Fruit fly (Drosophila melanogaster) whole organism, embryonic: ENCODE data around the gene CG1999.

Source experiments
- Aef1 ChIP-seq: fragments of 200-800 bp; sonication (Bioruptor generic); IDR thresholded peaks from 3 replicates; pipeline ENCODE4 v1.3.6; 2022; ENCODE audit warnings: missing biosample characterization, missing genetic modification characterization
- Atf-2 ChIP-seq: fragments of 200-800 bp; sonication (Bioruptor generic); optimal IDR thresholded peaks from 2 replicates; lab custom pipeline; 2016; ENCODE audit warnings: missing biosample characterization, missing genetic modification characterization
- Atf3 ChIP-seq: fragments of 200-800 bp; sonication (Bioruptor generic); optimal IDR thresholded peaks from 3 replicates; lab custom pipeline; 2016; ENCODE audit warnings: missing biosample characterization, missing genetic modification characterization
- BtbVII ChIP-seq: fragments of 200-800 bp; sonication (Bioruptor generic); optimal IDR thresholded peaks from 3 replicates; lab custom pipeline; 2017; ENCODE audit warnings: missing biosample characterization, mild to moderate bottlenecking, missing genetic modification characterization
- CG10147 ChIP-seq: fragments of 200-800 bp; sonication (Bioruptor generic); optimal IDR thresholded peaks from 2 replicates; lab custom pipeline; 2019; ENCODE audit warnings: missing biosample characterization, mild to moderate bottlenecking, missing genetic modification characterization, moderate library complexity
- CG10267 ChIP-seq: fragments of 200-800 bp; sonication (Bioruptor generic); optimal IDR thresholded peaks from 2 replicates; lab custom pipeline; 2018; ENCODE audit warnings: missing biosample characterization, mild to moderate bottlenecking, missing genetic modification characterization, moderate library complexity
- CG10321 ChIP-seq: fragments of 200-800 bp; sonication (Bioruptor generic); IDR thresholded peaks from 2 replicates; pipeline ENCODE4 v1.3.6; 2022; ENCODE audit warnings: missing biosample characterization, missing genetic modification characterization
- CG10979 ChIP-seq: fragments of 200-800 bp; sonication (Bioruptor generic); optimal IDR thresholded peaks from 2 replicates; lab custom pipeline; 2018; ENCODE audit warnings: missing biosample characterization, mild to moderate bottlenecking, missing genetic modification characterization, moderate library complexity
- CG11504 ChIP-seq: fragments of 200-800 bp; sonication (Bioruptor generic); optimal IDR thresholded peaks from 3 replicates; lab custom pipeline; 2019; ENCODE audit warnings: missing biosample characterization, mild to moderate bottlenecking, missing genetic modification characterization, moderate library complexity
- CG12155 ChIP-seq: fragments of 200-800 bp; sonication (Bioruptor generic); optimal IDR thresholded peaks from 3 replicates; lab custom pipeline; 2016; ENCODE audit warnings: missing biosample characterization, missing genetic modification characterization
- CG1233 ChIP-seq: fragments of 200-800 bp; sonication (Bioruptor generic); optimal IDR thresholded peaks from 4 replicates; lab custom pipeline; 2018; ENCODE audit warnings: missing biosample characterization, mild to moderate bottlenecking, missing genetic modification characterization
- CG12769 ChIP-seq: fragments of 200-800 bp; sonication (Bioruptor generic); optimal IDR thresholded peaks from 2 replicates; lab custom pipeline; 2019; ENCODE audit warnings: missing biosample characterization, mild to moderate bottlenecking, missing genetic modification characterization, moderate library complexity
- CG13287 ChIP-seq: fragments of 200-800 bp; sonication (Bioruptor generic); IDR thresholded peaks from 2 replicates; pipeline ENCODE4 v1.3.6; 2022; ENCODE audit warnings: missing biosample characterization, missing genetic modification characterization; ENCODE audit not compliant: partially characterized antibody
- CG13296 ChIP-seq: fragments of 200-800 bp; sonication (Bioruptor generic); optimal IDR thresholded peaks from 3 replicates; lab custom pipeline; 2018; ENCODE audit warnings: missing biosample characterization, mild to moderate bottlenecking, missing genetic modification characterization
- CG16815 ChIP-seq: fragments of 200-800 bp; sonication (Bioruptor generic); optimal IDR thresholded peaks from 3 replicates; lab custom pipeline; 2017; ENCODE audit warnings: missing biosample characterization, mild to moderate bottlenecking, missing genetic modification characterization
- CG17361 ChIP-seq: fragments of 200-800 bp; sonication (Bioruptor generic); IDR thresholded peaks from 3 replicates; pipeline ENCODE4 v1.3.6; 2022; ENCODE audit warnings: missing biosample characterization, missing genetic modification characterization
- CG1792 ChIP-seq: fragments of 200-800 bp; sonication (Bioruptor generic); optimal IDR thresholded peaks from 2 replicates; lab custom pipeline; 2016; ENCODE audit warnings: missing biosample characterization, missing genetic modification characterization
- CG30020 ChIP-seq: fragments of 200-800 bp; optimal IDR thresholded peaks from 2 replicates; lab custom pipeline; 2019; ENCODE audit warnings: missing biosample characterization, mild to moderate bottlenecking, missing genetic modification characterization, moderate library complexity
- CG3163 ChIP-seq: fragments of 200-800 bp; sonication (Bioruptor generic); optimal IDR thresholded peaks from 3 replicates; lab custom pipeline; 2016; ENCODE audit warnings: missing biosample characterization, missing genetic modification characterization
- CG4424 ChIP-seq: fragments of 200-800 bp; sonication (Bioruptor generic); optimal IDR thresholded peaks from 3 replicates; lab custom pipeline; 2016; ENCODE audit warnings: missing biosample characterization, missing genetic modification characterization
- CG6654 ChIP-seq: fragments of 200-800 bp; sonication (Bioruptor generic); optimal IDR thresholded peaks from 2 replicates; lab custom pipeline; 2017; ENCODE audit warnings: missing biosample characterization, mild to moderate bottlenecking, missing genetic modification characterization
- CG6683 ChIP-seq: fragments of 200-800 bp; sonication (Bioruptor generic); optimal IDR thresholded peaks from 2 replicates; lab custom pipeline; 2017; ENCODE audit warnings: missing biosample characterization, mild to moderate bottlenecking, missing genetic modification characterization, missing genetic modification reagents
- CG7839 ChIP-seq: fragments of 200-800 bp; sonication (Bioruptor generic); optimal IDR thresholded peaks from 3 replicates; lab custom pipeline; 2018; ENCODE audit warnings: missing biosample characterization, mild to moderate bottlenecking, missing genetic modification characterization, moderate library complexity
- CG7963 ChIP-seq: fragments of 200-800 bp; sonication (Bioruptor generic); IDR thresholded peaks from 3 replicates; pipeline ENCODE4 v1.3.6; 2022; ENCODE audit warnings: missing biosample characterization, missing genetic modification characterization; ENCODE audit not compliant: partially characterized antibody
- CG8478 ChIP-seq: fragments of >200 bp; optimal IDR thresholded peaks from 2 replicates; lab custom pipeline; 2018
- CrebB ChIP-seq: fragments of 200-800 bp; sonication (Bioruptor generic); optimal IDR thresholded peaks from 3 replicates; lab custom pipeline; 2018; ENCODE audit warnings: missing biosample characterization, mild to moderate bottlenecking, missing genetic modification characterization
- Hmr ChIP-seq: fragments of 200-800 bp; sonication (Bioruptor generic); optimal IDR thresholded peaks from 3 replicates; lab custom pipeline; 2017; ENCODE audit warnings: mild to moderate bottlenecking, missing biosample characterization, missing genetic modification reagents, missing genetic modification characterization
- Mad ChIP-seq: fragments of 200-800 bp; sonication (Bioruptor generic); optimal IDR thresholded peaks from 2 replicates; lab custom pipeline; 2016; ENCODE audit warnings: missing biosample characterization, missing genetic modification characterization
- Mrtf ChIP-seq: fragments of 200-800 bp; sonication (Bioruptor generic); IDR thresholded peaks from 3 replicates; pipeline ENCODE4 v1.3.6; 2022; ENCODE audit warnings: missing biosample characterization, missing genetic modification characterization
- Oli ChIP-seq: fragments of 200-800 bp; sonication (Bioruptor generic); optimal IDR thresholded peaks from 2 replicates; lab custom pipeline; 2018; ENCODE audit warnings: missing biosample characterization, mild to moderate bottlenecking, missing genetic modification characterization, moderate library complexity
- Poxn ChIP-seq: fragments of 200-800 bp; sonication (Bioruptor generic); IDR thresholded peaks from 2 replicates; pipeline ENCODE4 v1.3.6; 2022; ENCODE audit warnings: missing biosample characterization, missing genetic modification characterization
- Scr ChIP-seq: fragments of 200-800 bp; sonication (Bioruptor generic); IDR thresholded peaks from 2 replicates; pipeline ENCODE4 v1.3.6; 2022; ENCODE audit warnings: missing biosample characterization, missing genetic modification characterization; ENCODE audit not compliant: partially characterized antibody
- Spps ChIP-seq: fragments of 200-800 bp; sonication (Bioruptor generic); optimal IDR thresholded peaks from 2 replicates; lab custom pipeline; 2018; ENCODE audit warnings: missing biosample characterization, mild to moderate bottlenecking, missing genetic modification characterization
- Xrp1 ChIP-seq: fragments of 200-800 bp; sonication (Bioruptor generic); IDR thresholded peaks from 2 replicates; pipeline ENCODE4 v1.3.6; 2022; ENCODE audit warnings: missing biosample characterization, missing genetic modification characterization
- bab2 ChIP-seq: fragments of 200-800 bp; sonication (Bioruptor generic); optimal IDR thresholded peaks from 2 replicates; lab custom pipeline; 2016; ENCODE audit warnings: missing biosample characterization, missing genetic modification characterization
- chm ChIP-seq: fragments of 200-800 bp; sonication (Bioruptor generic); IDR thresholded peaks from 2 replicates; pipeline ENCODE4 v1.3.6; 2022; ENCODE audit warnings: missing biosample characterization, missing genetic modification characterization
- danr ChIP-seq: fragments of 200-800 bp; sonication (Bioruptor generic); IDR thresholded peaks from 2 replicates; pipeline ENCODE4 v1.3.6; 2022; ENCODE audit warnings: missing biosample characterization, missing genetic modification characterization
- ewg ChIP-seq: fragments of 200-800 bp; sonication (Bioruptor generic); optimal IDR thresholded peaks from 3 replicates; lab custom pipeline; 2017; ENCODE audit warnings: mild to moderate bottlenecking, missing biosample characterization, missing genetic modification reagents, missing genetic modification characterization
- fd64A ChIP-seq: fragments of 200-800 bp; sonication (Bioruptor generic); optimal IDR thresholded peaks from 3 replicates; lab custom pipeline; 2018; ENCODE audit warnings: missing biosample characterization, mild to moderate bottlenecking, missing genetic modification characterization
- ftz-f1 ChIP-seq: fragments of 200-800 bp; sonication (Bioruptor generic); optimal IDR thresholded peaks from 2 replicates; lab custom pipeline; 2016; ENCODE audit warnings: missing biosample characterization, missing genetic modification characterization
- gem ChIP-seq: fragments of 200-800 bp; sonication (Bioruptor generic); optimal IDR thresholded peaks from 2 replicates; lab custom pipeline; 2019; ENCODE audit warnings: missing biosample characterization, mild to moderate bottlenecking, missing genetic modification characterization, moderate library complexity
- ind ChIP-seq: fragments of 200-800 bp; sonication (Bioruptor generic); optimal IDR thresholded peaks from 3 replicates; lab custom pipeline; 2016; ENCODE audit warnings: missing biosample characterization, missing genetic modification characterization
- jigr1 ChIP-seq: fragments of 200-800 bp; sonication (Bioruptor generic); IDR thresholded peaks from 3 replicates; pipeline ENCODE4 v1.3.6; 2022; ENCODE audit warnings: missing biosample characterization, missing genetic modification characterization
- nom ChIP-seq: fragments of 200-800 bp; sonication (Bioruptor generic); optimal IDR thresholded peaks from 2 replicates; lab custom pipeline; 2017; ENCODE audit warnings: missing biosample characterization, missing genetic modification characterization, mild to moderate bottlenecking, moderate library complexity, missing genetic modification reagents
- pho ChIP-seq: fragments of 200-800 bp; sonication (Bioruptor generic); optimal IDR thresholded peaks from 2 replicates; lab custom pipeline; 2016; ENCODE audit warnings: missing biosample characterization, missing genetic modification characterization
- ranshi ChIP-seq: fragments of 200-800 bp; sonication (Bioruptor generic); IDR thresholded peaks from 2 replicates; pipeline ENCODE4 v1.3.6; 2022; ENCODE audit warnings: missing biosample characterization, missing genetic modification characterization
- sim ChIP-seq: fragments of 200-800 bp; sonication (Bioruptor generic); IDR thresholded peaks from 2 replicates; pipeline ENCODE4 v1.3.6; 2022; ENCODE audit warnings: missing biosample characterization, missing genetic modification characterization
- slp2 ChIP-seq: fragments of 200-800 bp; sonication (Bioruptor generic); optimal IDR thresholded peaks from 2 replicates; lab custom pipeline; 2016; ENCODE audit warnings: missing biosample characterization, missing genetic modification characterization
- stc ChIP-seq: fragments of 200-800 bp; sonication (Bioruptor generic); IDR thresholded peaks from 2 replicates; pipeline ENCODE4 v1.3.6; 2022; ENCODE audit warnings: missing biosample characterization, missing genetic modification characterization
- tio ChIP-seq: fragments of 200-800 bp; sonication (Bioruptor generic); optimal IDR thresholded peaks from 2 replicates; lab custom pipeline; 2017; ENCODE audit warnings: missing biosample characterization, missing genetic modification characterization, inconsistent platforms

CG1999 gene

DNA sequence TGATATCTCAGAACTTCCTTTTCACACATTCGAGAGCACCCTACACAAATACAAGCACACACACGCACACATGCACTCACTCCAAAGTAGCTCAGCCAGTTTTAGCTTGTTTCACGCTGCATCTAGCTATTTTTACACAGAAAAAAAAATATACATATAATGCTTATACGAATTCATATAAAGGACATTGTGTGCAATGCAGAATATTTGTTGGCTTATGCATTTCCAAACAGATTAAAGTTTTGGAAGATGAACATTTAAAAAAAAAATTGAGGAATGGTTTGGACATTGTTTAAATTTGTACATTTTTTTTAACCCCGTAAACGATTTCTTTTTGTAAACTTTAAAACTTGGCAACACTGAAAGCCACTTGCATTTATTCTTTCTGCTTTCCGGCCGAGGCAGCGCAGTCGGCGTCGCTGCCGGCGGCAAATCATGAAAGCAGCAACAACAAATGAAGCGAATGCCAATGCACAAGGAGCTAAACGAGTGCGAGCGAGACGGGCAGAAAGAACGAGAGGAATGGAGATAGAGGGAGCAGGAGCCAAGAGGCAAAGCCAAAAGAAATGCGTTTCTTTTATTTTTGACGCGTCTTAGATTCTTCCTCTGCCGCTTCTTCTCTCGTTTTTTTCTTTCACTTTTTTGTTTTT lies 39.4 kb upstream of the CG1999 start (continued):
- peak; percentile 16 for TF ChIP-seq CG1792 (GFP tag; lab: Kevin White, UChicago)
- TF ChIP-seq CG6683 (GFP tag; lab: Kevin White, UChicago) = no peak
- peak; percentile 8; the same call in 1 of the 2 replicates for TF ChIP-seq sim (GFP tag; lab: Robert Waterston, UW)
- TF ChIP-seq CG11504 (tag; lab: Kevin White, UChicago) = peak; percentile 84
- no peak for TF ChIP-seq CG7963 (GFP tag; lab: Robert Waterston, UW)
- TF ChIP-seq ewg (GFP tag; lab: Kevin White, UChicago) = peak; percentile 73
- peak; percentile 94 for TF ChIP-seq CG10979 (tag; lab: Kevin White, UChicago)
- peak; percentile 22 for TF ChIP-seq CrebB
- peak; percentile 53 for TF ChIP-seq CG3163 (GFP tag; lab: Kevin White, UChicago)
- peak; percentile 64; the same call in 1 of the 2 replicates for TF ChIP-seq chm (GFP tag; lab: Robert Waterston, UW)
- no peak for TF ChIP-seq danr (GFP tag; lab: Robert Waterston, UW)
- peak; percentile 67 for TF ChIP-seq nom (GFP tag; lab: Kevin White, UChicago)
- TF ChIP-seq Mad = peak; percentile 54
- TF ChIP-seq CG8478 (lab: Kevin White, UChicago) = no peak
- peak; percentile 70 for TF ChIP-seq Atf3
- TF ChIP-seq CG13287 (GFP tag; lab: Robert Waterston, UW) = no peak
- no peak for TF ChIP-seq CG10147
- TF ChIP-seq ranshi (GFP tag; lab: Robert Waterston, UW) = no peak; the same call in 1 of the 2 replicates
- TF ChIP-seq CG6654 (GFP tag; lab: Kevin White, UChicago) = peak; percentile 29
- peak; percentile 50 for TF ChIP-seq fd64A (GFP tag; lab: Kevin White, UChicago)
- peak; percentile 86 for TF ChIP-seq CG16815
- peak; percentile 85 for TF ChIP-seq tio
- peak; percentile 85 for TF ChIP-seq CG10267 (tag; lab: Kevin White, UChicago)
- TF ChIP-seq Mrtf (GFP tag; lab: Robert Waterston, UW) = 0 out of 3 replicates have a peak, but pooled peaks have one; percentile 29
- no peak for TF ChIP-seq Poxn
- no peak for TF ChIP-seq BtbVII (GFP tag; lab: Kevin White, UChicago)
- peak; percentile 14 for TF ChIP-seq Hmr (GFP tag; lab: Kevin White, UChicago)
- TF ChIP-seq Atf-2 (GFP tag; lab: Kevin White, UChicago) = peak; percentile 72
- no peak for TF ChIP-seq pho (GFP tag; lab: Kevin White, UChicago)
- TF ChIP-seq bab2 (GFP tag; lab: Kevin White, UChicago) = peak; percentile 38
- peak; percentile 85 for TF ChIP-seq Spps (tag; lab: Kevin White, UChicago)
- TF ChIP-seq CG12769 (tag; lab: Kevin White, UChicago) = no peak
- peak; percentile 51 for TF ChIP-seq CG30020
- TF ChIP-seq CG7839 = peak; percentile 83
- peak; percentile 62 for TF ChIP-seq slp2 (GFP tag; lab: Kevin White, UChicago)
- no peak for TF ChIP-seq Aef1 (GFP tag; lab: Robert Waterston, UW)
- TF ChIP-seq CG12155 (GFP tag; lab: Kevin White, UChicago) = peak; percentile 51
- peak; percentile 85 for TF ChIP-seq Xrp1 (GFP tag; lab: Robert Waterston, UW)
- TF ChIP-seq CG10321 = no peak
- TF ChIP-seq Scr (GFP tag; lab: Robert Waterston, UW) = no peak
- peak; percentile 84 for TF ChIP-seq CG4424 (GFP tag; lab: Kevin White, UChicago)
- TF ChIP-seq stc (GFP tag; lab: Robert Waterston, UW) = peak; percentile 49
- TF ChIP-seq ind (GFP tag; lab: Kevin White, UChicago) = peak; percentile 64
- peak; percentile 81 for TF ChIP-seq CG1233
- TF ChIP-seq jigr1 (GFP tag; lab: Robert Waterston, UW) = peak; percentile 13; the same call in 1 of the 3 replicates
- TF ChIP-seq gem (tag; lab: Kevin White, UChicago) = peak; percentile 93
- peak; percentile 85 for TF ChIP-seq Oli
- no peak for TF ChIP-seq ftz-f1 (GFP tag; lab: Kevin White, UChicago)
- peak; percentile 90 for TF ChIP-seq CG17361 (GFP tag; lab: Robert Waterston, UW)
- TF ChIP-seq CG13296 = no peak
